Worm (Caenorhabditis elegans): Measurements from ENCODE around the gene pitp-1.

ce11 chrIII:3541539-3541938 lies 11.9 kb upstream of the pitp-1 start, which contains the start of gene ben-1:
- TF ChIP-seq ZK546.5 (tag; optimal IDR thresholded peaks at IDR 0.05) (no peak), tbx-2 (tag; optimal IDR thresholded peaks at IDR 0.05) (no peak), unc-62 (GFP tag; optimal IDR thresholded peaks at IDR 0.05) (no peak), zag-1 (tag; optimal IDR thresholded peaks at IDR 0.05) (no peak), elt-3 (tag; optimal IDR thresholded peaks at IDR 0.05) (no peak), pqm-1 (tag; optimal IDR thresholded peaks at IDR 0.05) (no peak), nhr-77 (tag; optimal IDR thresholded peaks at IDR 0.05) (no peak), ztf-11 (tag; optimal IDR thresholded peaks at IDR 0.05) (no peak)
